Worm (Caenorhabditis elegans) whole organism, L1 larva: Measurements from ENCODE around the gene F22D3.4.
A peak's percentile ranks its signal among the peaks of the same experiment; 100 is the strongest.

ENCODE experiments used
- C04F5.9 ChIP-seq: sonication (generic microtip); optimal IDR thresholded peaks from 2 replicates; lab custom pipeline; 2016; ENCODE audit warnings: missing genetic modification characterization, missing compliant biosample characterization
- C34B4.2 ChIP-seq: sonication (generic microtip); optimal IDR thresholded peaks from 2 replicates; lab custom pipeline; 2017; ENCODE audit warnings: mild to moderate bottlenecking, missing genetic modification characterization, missing compliant biosample characterization
- Y116A8C.19 ChIP-seq: sonication (generic microtip); optimal IDR thresholded peaks from 2 replicates; lab custom pipeline; 2016; ENCODE audit warnings: missing compliant biosample characterization, missing genetic modification characterization, borderline replicate concordance
- alr-1 ChIP-seq: fragments of 200-800 bp; sonication (Bioruptor generic); optimal IDR thresholded peaks from 2 replicates; lab custom pipeline; 2018; ENCODE audit warnings: borderline replicate concordance, mild to moderate bottlenecking, missing genetic modification characterization, missing compliant biosample characterization
- aly-2 ChIP-seq: fragments of 150-350 bp; optimal IDR thresholded peaks from 2 replicates; lab custom pipeline; 2014; ENCODE audit warnings: missing biosample characterization, missing genetic modification characterization
- ama-1 ChIP-seq: fragments of 150-350 bp; optimal IDR thresholded peaks from 2 replicates; lab custom pipeline; 2014
- blmp-1 ChIP-seq: fragments of 150-350 bp; optimal IDR thresholded peaks from 2 replicates; lab custom pipeline; 2014; ENCODE audit warnings: missing biosample characterization, missing genetic modification characterization
- ceh-8 ChIP-seq: fragments of 200-800 bp; sonication (Bioruptor generic); optimal IDR thresholded peaks from 2 replicates; lab custom pipeline; 2018; ENCODE audit warnings: mild to moderate bottlenecking, missing genetic modification characterization, moderate library complexity, missing compliant biosample characterization
- efl-1 ChIP-seq, 4 experiments: fragments of 150-350 bp; optimal IDR thresholded peaks in 3 of 4; peaks in 1 of 4; 1 replicate in 1 of 4; 2 replicates in 3 of 4; lab custom pipeline; 2014; ENCODE audit warnings: missing biosample characterization in 2 of 4, missing genetic modification characterization in 2 of 4, missing genetic modification reagents in 2 of 4
- efl-3 ChIP-seq: fragments of 200-800 bp; sonication (Bioruptor generic); optimal IDR thresholded peaks from 2 replicates; lab custom pipeline; 2018; ENCODE audit warnings: mild to moderate bottlenecking, missing genetic modification characterization, missing compliant biosample characterization
- egl-13 ChIP-seq: sonication (generic microtip); optimal IDR thresholded peaks from 2 replicates; lab custom pipeline; 2016; ENCODE audit warnings: missing genotype, missing genetic modification reagents, missing genetic modification characterization, missing compliant biosample characterization
- egl-27 ChIP-seq, 2 experiments: fragments of 150-350 bp in 1 of 2; sonication (generic microtip); optimal IDR thresholded peaks; 3 replicates each; lab custom pipeline; 2017 to 2018; ENCODE audit warnings: missing biosample characterization in 2 of 2, missing genetic modification characterization in 2 of 2, missing genetic modification reagents in 2 of 2
- elt-2 ChIP-seq: sonication (generic microtip); optimal IDR thresholded peaks from 2 replicates; lab custom pipeline; 2016; ENCODE audit warnings: missing genetic modification characterization, mild to moderate bottlenecking, inconsistent platforms, missing compliant biosample characterization, missing genetic modification reagents
- elt-3 ChIP-seq, 6 experiments: fragments of 150-350 bp in 1 of 6; sonication (generic microtip); optimal IDR thresholded peaks; 2 replicates each; lab custom pipeline; 2017 to 2018; ENCODE audit warnings: missing biosample characterization in 6 of 6, missing genetic modification characterization in 6 of 6, inconsistent platforms in 1 of 6
- fkh-10 ChIP-seq: sonication (generic microtip); optimal IDR thresholded peaks from 2 replicates; lab custom pipeline; 2017; ENCODE audit warnings: missing biosample characterization, missing genetic modification reagents, missing genetic modification characterization
- fkh-4 ChIP-seq: sonication (generic microtip); optimal IDR thresholded peaks from 2 replicates; lab custom pipeline; 2016; ENCODE audit warnings: missing compliant biosample characterization, missing genetic modification characterization, borderline replicate concordance
- grh-1 ChIP-seq: fragments of 200-800 bp; sonication (Bioruptor generic); IDR thresholded peaks from 2 replicates; pipeline ENCODE4 v1.3.6; 2022; ENCODE audit warnings: missing genetic modification reagents, missing genetic modification characterization, missing compliant biosample characterization
- hlh-4 ChIP-seq: sonication (generic microtip); optimal IDR thresholded peaks from 2 replicates; lab custom pipeline; 2016; ENCODE audit warnings: mild to moderate bottlenecking, missing genetic modification characterization, missing compliant biosample characterization
- hpl-2 ChIP-seq: fragments of 150-350 bp; optimal IDR thresholded peaks from 2 replicates; lab custom pipeline; 2014; ENCODE audit warnings: missing biosample characterization, missing genetic modification reagents, missing genetic modification characterization
- irx-1 ChIP-seq: sonication (generic microtip); optimal IDR thresholded peaks from 2 replicates; lab custom pipeline; 2016; ENCODE audit warnings: missing genetic modification characterization, missing compliant biosample characterization
- jun-1 ChIP-seq: fragments of 150-350 bp; optimal IDR thresholded peaks from 2 replicates; lab custom pipeline; 2014; ENCODE audit warnings: missing biosample characterization, missing genetic modification reagents, missing genetic modification characterization
- lin-14 ChIP-seq: fragments of 200-800 bp; sonication (Bioruptor generic); optimal IDR thresholded peaks from 2 replicates; lab custom pipeline; 2018; ENCODE audit warnings: mild to moderate bottlenecking, missing genetic modification characterization, moderate library complexity, missing compliant biosample characterization
- lin-15B ChIP-seq: fragments of 150-350 bp; sonication (generic microtip); optimal IDR thresholded peaks from 3 replicates; lab custom pipeline; 2014; ENCODE audit warnings: missing biosample characterization, missing genetic modification characterization
- lin-35 ChIP-seq, 2 experiments: fragments of 150-350 bp; optimal IDR thresholded peaks; 2 replicates each; lab custom pipeline; 2014; ENCODE audit warnings: missing biosample characterization in 2 of 2, missing genetic modification characterization in 2 of 2, missing genetic modification reagents in 2 of 2
- lin-39 ChIP-seq: fragments of 150-350 bp; optimal IDR thresholded peaks from 2 replicates; lab custom pipeline; 2014; ENCODE audit warnings: missing biosample characterization, missing genetic modification reagents, missing genetic modification characterization
- lsy-2 ChIP-seq, 2 experiments: fragments of 150-350 bp; optimal IDR thresholded peaks; 2 replicates each; lab custom pipeline; 2014; ENCODE audit warnings: missing biosample characterization in 2 of 2, missing genetic modification characterization in 2 of 2
- mef-2 ChIP-seq: fragments of 150-350 bp; optimal IDR thresholded peaks from 2 replicates; lab custom pipeline; 2014; ENCODE audit warnings: missing biosample characterization, missing genetic modification characterization
- mep-1 ChIP-seq: fragments of 150-350 bp; optimal IDR thresholded peaks from 2 replicates; lab custom pipeline; 2014; ENCODE audit warnings: missing biosample characterization, missing genetic modification characterization
- nhr-12 ChIP-seq: sonication (generic microtip); optimal IDR thresholded peaks from 2 replicates; lab custom pipeline; 2017; ENCODE audit warnings: missing biosample characterization, missing genetic modification characterization
- nhr-19 ChIP-seq: fragments of 200-800 bp; sonication (Bioruptor generic); conservative IDR thresholded peaks from 2 replicates; pipeline ENCODE4 v1.3.6; 2022; ENCODE audit warnings: missing genetic modification characterization, missing compliant biosample characterization
- nhr-20 ChIP-seq: sonication (generic microtip); optimal IDR thresholded peaks from 2 replicates; lab custom pipeline; 2016; ENCODE audit warnings: mild to moderate bottlenecking, missing genetic modification characterization, missing compliant biosample characterization
- nhr-237 ChIP-seq: fragments of 150-350 bp; optimal IDR thresholded peaks from 2 replicates; lab custom pipeline; 2014; ENCODE audit warnings: missing biosample characterization, missing genetic modification characterization
- nhr-71 ChIP-seq: sonication (generic microtip); optimal IDR thresholded peaks from 2 replicates; lab custom pipeline; 2016; ENCODE audit warnings: mild to moderate bottlenecking, missing genetic modification characterization, moderate library complexity, missing compliant biosample characterization
- nhr-76 ChIP-seq: sonication (generic microtip); optimal IDR thresholded peaks from 2 replicates; lab custom pipeline; 2017; ENCODE audit warnings: missing biosample characterization, missing genetic modification characterization
- nhr-85 ChIP-seq: sonication (generic microtip); peaks from one replicate; lab custom pipeline; 2016; ENCODE audit warnings: missing genetic modification characterization, inconsistent platforms, missing compliant biosample characterization
- pag-3 ChIP-seq: sonication (generic microtip); optimal IDR thresholded peaks from 2 replicates; lab custom pipeline; 2017; ENCODE audit warnings: missing genetic modification characterization, mild to moderate bottlenecking, missing compliant biosample characterization, antibody characterized with exemption, borderline replicate concordance; ENCODE audit not compliant: insufficient read depth
- rnt-1 ChIP-seq: sonication (generic microtip); optimal IDR thresholded peaks from 2 replicates; lab custom pipeline; 2016; ENCODE audit warnings: mild to moderate bottlenecking, missing genetic modification characterization, moderate library complexity, missing compliant biosample characterization
- snu-23 ChIP-seq: sonication (generic microtip); optimal IDR thresholded peaks from 2 replicates; lab custom pipeline; 2016; ENCODE audit warnings: missing genetic modification characterization, missing compliant biosample characterization
- sox-4 ChIP-seq: sonication (generic microtip); optimal IDR thresholded peaks from 2 replicates; lab custom pipeline; 2016; ENCODE audit warnings: missing genetic modification characterization, missing compliant biosample characterization
- sup-37 ChIP-seq: fragments of 200-800 bp; sonication (Bioruptor generic); optimal IDR thresholded peaks from 2 replicates; lab custom pipeline; 2018; ENCODE audit warnings: mild to moderate bottlenecking, missing genetic modification characterization, missing compliant biosample characterization
- unc-130 ChIP-seq: fragments of 150-350 bp; optimal IDR thresholded peaks from 2 replicates; lab custom pipeline; 2017; ENCODE audit warnings: missing biosample characterization, missing genetic modification characterization, inconsistent platforms
- unc-62 ChIP-seq: fragments of 150-350 bp; optimal IDR thresholded peaks from 2 replicates; lab custom pipeline; 2014; ENCODE audit warnings: missing biosample characterization, missing genetic modification reagents, missing genetic modification characterization
- unc-86 ChIP-seq: sonication (generic microtip); optimal IDR thresholded peaks from 2 replicates; lab custom pipeline; 2016; ENCODE audit warnings: missing genetic modification characterization, missing compliant biosample characterization
- unc-98 ChIP-seq: fragments of 200-800 bp; sonication (Bioruptor generic); IDR thresholded peaks from 2 replicates; pipeline ENCODE4 v1.3.6; 2022; ENCODE audit warnings: missing genetic modification characterization, missing compliant biosample characterization
- vab-15 ChIP-seq: sonication (generic microtip); optimal IDR thresholded peaks from 2 replicates; lab custom pipeline; 2017; ENCODE audit warnings: missing genotype, mild to moderate bottlenecking, missing genetic modification characterization, missing compliant biosample characterization
- xbp-1 ChIP-seq: sonication (generic microtip); optimal IDR thresholded peaks from 2 replicates; lab custom pipeline; 2016; ENCODE audit warnings: missing genetic modification characterization, missing compliant biosample characterization
- zag-1 ChIP-seq: fragments of 150-350 bp; optimal IDR thresholded peaks from 2 replicates; lab custom pipeline; 2014; ENCODE audit warnings: missing biosample characterization, missing genetic modification characterization
- zip-4 ChIP-seq: fragments of 200-800 bp; sonication (Bioruptor generic); optimal IDR thresholded peaks from 2 replicates; lab custom pipeline; 2018; ENCODE audit warnings: mild to moderate bottlenecking, missing genetic modification characterization, moderate library complexity, missing compliant biosample characterization
- ztf-4 ChIP-seq: fragments of 150-350 bp; optimal IDR thresholded peaks from 2 replicates; lab custom pipeline; 2014; ENCODE audit warnings: missing biosample characterization, missing genetic modification characterization

Gene F22D3.4

DNA sequence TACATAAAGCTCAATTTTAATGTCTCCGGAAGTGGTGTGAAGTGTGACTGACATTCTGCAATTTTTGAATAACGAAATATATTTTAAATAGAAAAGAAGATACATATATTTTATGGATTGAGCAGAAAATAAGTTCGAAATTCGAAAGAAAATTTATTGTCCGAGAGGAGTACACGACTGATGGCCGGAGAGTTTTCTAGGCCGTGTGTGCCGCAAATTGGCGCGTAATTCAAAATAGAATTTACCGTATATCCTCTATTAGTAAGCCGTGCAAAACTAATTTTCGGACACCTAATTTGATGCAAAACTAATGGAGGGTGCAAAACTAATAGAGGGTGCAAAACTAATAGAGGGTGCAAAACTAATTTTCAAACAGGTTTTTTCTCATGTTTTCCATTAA, 14.1 kb downstream of the F22D3.4 start, which contains the start of gene cyn-10 (continued):
- TF ChIP-seq nhr-237 (no peak), aly-2 (tag; lab: Kevin White, UChicago) (no peak), fkh-10 (GFP tag; lab: Kevin White, UChicago) (no peak), elt-3 (tag; optimal IDR thresholded peaks at IDR 0.05; lab: Kevin White, UChicago) (peak in 2 of 6 experiments; percentile 52 to 71), nhr-19 (GFP tag; lab: Robert Waterston, UW) (peak; percentile 95), irx-1 (peak; percentile 98), lin-39 (tag; lab: Kevin White, UChicago) (peak; percentile 52), ztf-4 (tag; lab: Kevin White, UChicago) (peak; percentile 66), C04F5.9 (tag; lab: Kevin White, UChicago) (peak; percentile 95), efl-3 (peak; percentile 75), hpl-2 (no peak), sup-37 (GFP tag; lab: Kevin White, UChicago) (peak; percentile 71), vab-15 (peak; percentile 72), mef-2 (no peak), snu-23 (GFP tag; lab: Kevin White, UChicago) (peak; percentile 89), ceh-8 (GFP tag; lab: Kevin White, UChicago) (peak; percentile 75), zip-4 (GFP tag; lab: Kevin White, UChicago) (peak; percentile 57), C34B4.2 (tag; lab: Kevin White, UChicago) (peak; percentile 13), mep-1 (tag; lab: Kevin White, UChicago) (peak; percentile 66), nhr-12 (tag; lab: Kevin White, UChicago) (no peak), lsy-2 (tag; optimal IDR thresholded peaks at IDR 0.05; lab: Kevin White, UChicago) (peak; percentile 76 to 85), rnt-1 (peak; percentile 99), blmp-1 (tag; lab: Kevin White, UChicago) (peak; percentile 61), unc-86 (tag; lab: Kevin White, UChicago) (peak; percentile 84), egl-13 (tag; lab: Kevin White, UChicago) (peak; percentile 96), unc-62 (GFP tag; lab: Kevin White, UChicago) (no peak), zag-1 (tag; lab: Kevin White, UChicago) (no peak), elt-2 (tag; lab: Kevin White, UChicago) (peak; percentile 82), unc-130 (tag; lab: Kevin White, UChicago) (peak; percentile 84), jun-1 (tag; lab: Kevin White, UChicago) (no peak), nhr-85 (tag; lab: Kevin White, UChicago) (peak; percentile 96), alr-1 (tag; lab: Kevin White, UChicago) (no peak)

ce11 chrII:6909568-6910122, 17.8 kb downstream of the F22D3.4 start, which contains the start of gene asm-1:
asm-1 (plus strand) TSS chrII:6910072.
- TF ChIP-seq alr-1 (tag; lab: Kevin White, UChicago) (no peak), sup-37 (GFP tag; lab: Kevin White, UChicago) (no peak), unc-98 (GFP tag; lab: Robert Waterston, UW) (no peak), hpl-2 (no peak), C04F5.9 (tag; lab: Kevin White, UChicago) (no peak), lin-14 (GFP tag; lab: Kevin White, UChicago) (peak; percentile 8), egl-27 (tag; optimal IDR thresholded peaks at IDR 0.05; lab: Kevin White, UChicago) (no peak), hlh-4 (tag; lab: Kevin White, UChicago) (no peak), grh-1 (no peak), nhr-71 (tag; lab: Kevin White, UChicago) (peak; percentile 47), Y116A8C.19 (tag; lab: Kevin White, UChicago) (no peak), lin-15B (tag; lab: Kevin White, UChicago) (no peak), lsy-2 (tag; optimal IDR thresholded peaks at IDR 0.05; lab: Kevin White, UChicago) (no peak), nhr-20 (peak; percentile 34), elt-3 (tag; optimal IDR thresholded peaks at IDR 0.05; lab: Kevin White, UChicago) (peak in 2 of 6 experiments; percentile 49 to 67), sox-4 (tag; lab: Kevin White, UChicago) (no peak), nhr-12 (tag; lab: Kevin White, UChicago) (no peak), fkh-4 (tag; lab: Kevin White, UChicago) (no peak), ama-1 (lab: Kevin White, UChicago) (no peak), lin-35 (GFP tag; optimal IDR thresholded peaks at IDR 0.05; lab: Kevin White, UChicago) (peak in 1 of 2 experiments; percentile 26), efl-1 (optimal IDR thresholded peaks at IDR 0.05; lab: Kevin White, UChicago) (no peak), efl-1 (GFP tag; optimal IDR thresholded peaks at IDR 0.05 in 1 of 2; lab: Kevin White, UChicago) (no peak), nhr-76 (tag; lab: Kevin White, UChicago) (no peak), mep-1 (tag; lab: Kevin White, UChicago) (peak; percentile 18), blmp-1 (tag; lab: Kevin White, UChicago) (no peak), elt-2 (tag; lab: Kevin White, UChicago) (peak; percentile 52), xbp-1 (tag; lab: Kevin White, UChicago) (no peak), pag-3 (tag; lab: Kevin White, UChicago) (no peak)
- TF ChIP-seq, all 84 proteins: peak for 7
